Fruit fly (Drosophila melanogaster) whole organism, prepupa: Measurements from ENCODE around the gene CG45154.

Experiments
- Blimp-1 ChIP-seq: fragments of 200-800 bp; sonication (Bioruptor generic); optimal IDR thresholded peaks from 3 replicates; lab custom pipeline; 2017; ENCODE audit warnings: missing biosample characterization, missing genetic modification characterization, mild to moderate bottlenecking, moderate library complexity, missing genetic modification reagents
- CG10631 ChIP-seq: fragments of 200-800 bp; sonication (Bioruptor generic); optimal IDR thresholded peaks from 2 replicates; lab custom pipeline; 2016; ENCODE audit warnings: missing biosample characterization, missing genetic modification characterization
- CG10669 ChIP-seq: fragments of 200-800 bp; sonication (Bioruptor generic); optimal IDR thresholded peaks from 3 replicates; lab custom pipeline; 2018; ENCODE audit warnings: missing biosample characterization, mild to moderate bottlenecking, missing genetic modification characterization, moderate library complexity
- CG11294 ChIP-seq: fragments of 200-800 bp; sonication (Bioruptor generic); IDR thresholded peaks from 2 replicates; pipeline ENCODE4 v1.3.6; 2022; ENCODE audit warnings: missing biosample characterization, missing genetic modification characterization
- CG11902 ChIP-seq: fragments of 200-800 bp; sonication (Bioruptor generic); optimal IDR thresholded peaks from 3 replicates; lab custom pipeline; 2016; ENCODE audit warnings: missing biosample characterization, missing genetic modification characterization
- CG15336 ChIP-seq: fragments of 200-800 bp; sonication (Bioruptor generic); IDR thresholded peaks from 2 replicates; pipeline ENCODE4 v1.3.6; 2022; ENCODE audit warnings: missing biosample characterization, missing genetic modification characterization
- CG1621 ChIP-seq: fragments of 200-800 bp; sonication (Bioruptor generic); optimal IDR thresholded peaks from 3 replicates; lab custom pipeline; 2018; ENCODE audit warnings: missing biosample characterization, mild to moderate bottlenecking, missing genetic modification characterization
- CG16779 ChIP-seq: fragments of 200-800 bp; sonication (Bioruptor generic); optimal IDR thresholded peaks from 3 replicates; lab custom pipeline; 2017; ENCODE audit warnings: missing biosample characterization, mild to moderate bottlenecking, missing genetic modification characterization
- CG3032 ChIP-seq: fragments of 200-800 bp; optimal IDR thresholded peaks from 2 replicates; lab custom pipeline; 2019; ENCODE audit warnings: missing biosample characterization, mild to moderate bottlenecking, missing genetic modification characterization, moderate library complexity
- CG32006 ChIP-seq: fragments of 200-800 bp; sonication (Bioruptor generic); optimal IDR thresholded peaks from 3 replicates; lab custom pipeline; 2017; ENCODE audit warnings: missing biosample characterization, mild to moderate bottlenecking, missing genetic modification characterization
- CG34406 ChIP-seq: fragments of 200-800 bp; sonication (Bioruptor generic); optimal IDR thresholded peaks from 3 replicates; lab custom pipeline; 2016; ENCODE audit warnings: missing biosample characterization, missing genetic modification characterization
- CG3919 ChIP-seq: fragments of 200-800 bp; sonication (Bioruptor generic); optimal IDR thresholded peaks from 3 replicates; lab custom pipeline; 2016; ENCODE audit warnings: missing biosample characterization, missing genetic modification characterization
- CG6163 ChIP-seq: fragments of 200-800 bp; sonication (Bioruptor generic); IDR thresholded peaks from 3 replicates; pipeline ENCODE4 v1.3.6; 2022; ENCODE audit warnings: missing biosample characterization, missing genetic modification characterization
- CG6276 ChIP-seq: fragments of 200-800 bp; sonication (Bioruptor generic); optimal IDR thresholded peaks from 2 replicates; lab custom pipeline; 2017; ENCODE audit warnings: missing biosample characterization, mild to moderate bottlenecking, missing genetic modification characterization
- CG6792 ChIP-seq: fragments of 200-800 bp; sonication (Bioruptor generic); optimal IDR thresholded peaks from 3 replicates; lab custom pipeline; 2016; ENCODE audit warnings: missing biosample characterization, missing genetic modification characterization
- CG6808 ChIP-seq: fragments of 200-800 bp; sonication (Bioruptor generic); optimal IDR thresholded peaks from 3 replicates; lab custom pipeline; 2017; ENCODE audit warnings: missing biosample characterization, missing genetic modification characterization, mild to moderate bottlenecking, moderate library complexity, missing genetic modification reagents
- CG6854 ChIP-seq: fragments of 200-800 bp; sonication (Bioruptor generic); optimal IDR thresholded peaks from 2 replicates; lab custom pipeline; 2017; ENCODE audit warnings: missing biosample characterization, mild to moderate bottlenecking, missing genetic modification characterization
- CG8119 ChIP-seq: fragments of 200-800 bp; sonication (Bioruptor generic); IDR thresholded peaks from 3 replicates; pipeline ENCODE4 v1.3.6; 2022; ENCODE audit warnings: missing biosample characterization, missing genetic modification characterization
- CG8632 ChIP-seq: fragments of 200-800 bp; sonication (Bioruptor generic); optimal IDR thresholded peaks from 3 replicates; lab custom pipeline; 2016; ENCODE audit warnings: missing biosample characterization, missing genetic modification characterization
- CG9139 ChIP-seq: fragments of 200-800 bp; sonication (Bioruptor generic); optimal IDR thresholded peaks from 3 replicates; lab custom pipeline; 2017; ENCODE audit warnings: missing biosample characterization, mild to moderate bottlenecking, missing genetic modification characterization
- Eip75B ChIP-seq: fragments of 200-800 bp; sonication (Bioruptor generic); optimal IDR thresholded peaks from 3 replicates; lab custom pipeline; 2016; ENCODE audit warnings: missing biosample characterization, missing genetic modification characterization
- Eip78C ChIP-seq: fragments of 200-800 bp; sonication (Bioruptor generic); peaks from one replicate; lab custom pipeline; 2016; ENCODE audit warnings: missing biosample characterization, missing genetic modification characterization
- Eip93F ChIP-seq: fragments of 200-800 bp; sonication (Bioruptor generic); optimal IDR thresholded peaks from 2 replicates; lab custom pipeline; 2016; ENCODE audit warnings: missing biosample characterization, mild to moderate bottlenecking, missing genetic modification characterization
- Ets96B ChIP-seq: fragments of 200-800 bp; optimal IDR thresholded peaks from 2 replicates; lab custom pipeline; 2019; ENCODE audit warnings: missing biosample characterization, mild to moderate bottlenecking, missing genetic modification characterization, moderate library complexity
- Gug ChIP-seq: fragments of 200-800 bp; sonication (Bioruptor generic); IDR thresholded peaks from 2 replicates; pipeline ENCODE4 v1.3.6; 2022; ENCODE audit warnings: missing biosample characterization, missing genetic modification characterization
- Hr39 ChIP-seq: fragments of 200-800 bp; sonication (Bioruptor generic); optimal IDR thresholded peaks from 2 replicates; lab custom pipeline; 2016; ENCODE audit warnings: missing biosample characterization, missing genetic modification characterization
- Hr4 ChIP-seq: fragments of 200-800 bp; sonication (Bioruptor generic); optimal IDR thresholded peaks from 3 replicates; lab custom pipeline; 2016; ENCODE audit warnings: missing biosample characterization, missing genetic modification characterization
- Lpt ChIP-seq: fragments of 200-800 bp; sonication (Bioruptor generic); optimal IDR thresholded peaks from 3 replicates; lab custom pipeline; 2016; ENCODE audit warnings: missing biosample characterization, missing genetic modification characterization
- Met ChIP-seq: fragments of 200-800 bp; sonication (Bioruptor generic); optimal IDR thresholded peaks from 3 replicates; lab custom pipeline; 2016; ENCODE audit warnings: missing biosample characterization, missing genetic modification characterization
- OdsH ChIP-seq: fragments of 200-800 bp; sonication (Bioruptor generic); optimal IDR thresholded peaks from 3 replicates; lab custom pipeline; 2016; ENCODE audit warnings: missing biosample characterization, missing genetic modification characterization
- Smox ChIP-seq: fragments of 200-800 bp; sonication (Bioruptor generic); optimal IDR thresholded peaks from 3 replicates; lab custom pipeline; 2016; ENCODE audit warnings: missing biosample characterization, missing genetic modification characterization
- Sox102F ChIP-seq: fragments of 200-800 bp; sonication (Bioruptor generic); optimal IDR thresholded peaks from 2 replicates; lab custom pipeline; 2016; ENCODE audit warnings: missing biosample characterization, mild to moderate bottlenecking, missing genetic modification characterization
- Sox15 ChIP-seq: fragments of 200-800 bp; sonication (Bioruptor generic); optimal IDR thresholded peaks from 3 replicates; lab custom pipeline; 2016; ENCODE audit warnings: missing biosample characterization, missing genetic modification characterization
- achi ChIP-seq: fragments of 200-800 bp; sonication (Bioruptor generic); optimal IDR thresholded peaks from 3 replicates; lab custom pipeline; 2016; ENCODE audit warnings: missing biosample characterization, missing genetic modification characterization
- acj6 ChIP-seq: fragments of 200-800 bp; sonication (Bioruptor generic); optimal IDR thresholded peaks from 3 replicates; lab custom pipeline; 2016; ENCODE audit warnings: missing biosample characterization, missing genetic modification characterization
- cyc ChIP-seq: fragments of 200-800 bp; sonication (Bioruptor generic); optimal IDR thresholded peaks from 3 replicates; lab custom pipeline; 2016; ENCODE audit warnings: missing biosample characterization, missing genetic modification characterization
- dac ChIP-seq: fragments of 200-800 bp; sonication (Bioruptor generic); optimal IDR thresholded peaks from 2 replicates; lab custom pipeline; 2017; ENCODE audit warnings: missing biosample characterization, mild to moderate bottlenecking, missing genetic modification characterization
- dsx ChIP-seq: fragments of 200-800 bp; optimal IDR thresholded peaks from 3 replicates; lab custom pipeline; 2019; ENCODE audit warnings: missing biosample characterization, mild to moderate bottlenecking, missing genetic modification characterization, moderate library complexity; ENCODE audit not compliant: poor library complexity, severe bottlenecking
- eg ChIP-seq: fragments of 200-800 bp; sonication (Bioruptor generic); IDR thresholded peaks from 3 replicates; pipeline ENCODE4 v1.3.6; 2022; ENCODE audit warnings: missing biosample characterization, missing genetic modification characterization
- fd85E ChIP-seq: fragments of 200-800 bp; sonication (Bioruptor generic); optimal IDR thresholded peaks from 3 replicates; lab custom pipeline; 2016; ENCODE audit warnings: missing biosample characterization, missing genetic modification characterization
- lz ChIP-seq: fragments of 200-800 bp; sonication (Bioruptor generic); optimal IDR thresholded peaks from 3 replicates; lab custom pipeline; 2016; ENCODE audit warnings: missing biosample characterization, missing genetic modification characterization
- net ChIP-seq: fragments of 200-800 bp; sonication (Bioruptor generic); optimal IDR thresholded peaks from 3 replicates; lab custom pipeline; 2016; ENCODE audit warnings: missing biosample characterization, missing genetic modification characterization
- pdm3 ChIP-seq: fragments of 200-800 bp; sonication (Bioruptor generic); optimal IDR thresholded peaks from 3 replicates; lab custom pipeline; 2016; ENCODE audit warnings: missing biosample characterization, missing genetic modification characterization
- salr ChIP-seq, 2 experiments: fragments of 200-800 bp; sonication (Bioruptor generic); optimal IDR thresholded peaks; 3 replicates each; lab custom pipeline; 2016 to 2018; ENCODE audit warnings: missing biosample characterization in 2 of 2, missing genetic modification characterization in 2 of 2, mild to moderate bottlenecking in 1 of 2
- svp ChIP-seq: fragments of 200-800 bp; sonication (Bioruptor generic); peaks from one replicate; lab custom pipeline; 2016; ENCODE audit warnings: missing biosample characterization, missing genetic modification characterization
- topi ChIP-seq: fragments of 200-800 bp; sonication (Bioruptor generic); optimal IDR thresholded peaks from 3 replicates; lab custom pipeline; 2016; ENCODE audit warnings: missing biosample characterization, missing genetic modification characterization
- vri ChIP-seq: fragments of 200-800 bp; sonication (Bioruptor generic); optimal IDR thresholded peaks from 3 replicates; lab custom pipeline; 2016; ENCODE audit warnings: missing biosample characterization, mild to moderate bottlenecking, missing genetic modification characterization

The CG45154 gene

dm6 chrX:21127267-21127666 lies 19.6 kb downstream of the CG45154 start (continued):
- no peak for TF ChIP-seq vri
- no peak for TF ChIP-seq dac
- TF ChIP-seq lz (GFP tag; lab: Kevin White, UChicago) = no peak
- TF ChIP-seq Smox = no peak
- TF ChIP-seq Eip78C (GFP tag; lab: Kevin White, UChicago) = peak; percentile 86
- TF ChIP-seq CG8119 (GFP tag; lab: Robert Waterston, UW) = 0 out of 3 replicates have a peak, but pooled peaks have one; percentile 21
- no peak for TF ChIP-seq Lpt (GFP tag; lab: Kevin White, UChicago)
- peak; percentile 41 for TF ChIP-seq Eip75B (GFP tag; lab: Kevin White, UChicago)
- TF ChIP-seq Blimp-1 (GFP tag; lab: Kevin White, UChicago) = no peak
- peak; percentile 68 for TF ChIP-seq CG3032 (tag; lab: Kevin White, UChicago)
- TF ChIP-seq CG3919 (GFP tag; lab: Kevin White, UChicago) = peak; percentile 50
- peak; percentile 12 for TF ChIP-seq topi (GFP tag; lab: Kevin White, UChicago)
- peak; percentile 54 for TF ChIP-seq acj6 (GFP tag; lab: Kevin White, UChicago)
- TF ChIP-seq CG11294 = peak; percentile 14; the same call in 1 of the 2 replicates
- TF ChIP-seq Met (GFP tag; lab: Kevin White, UChicago) = peak; percentile 25
- no peak for TF ChIP-seq Hr39 (GFP tag; lab: Kevin White, UChicago)

dm6 chrX:21126790-21127189 lies 20.1 kb downstream of the CG45154 start:
- TF ChIP-seq Ets96B (tag; lab: Kevin White, UChicago) (no peak), CG6276 (no peak), CG9139 (GFP tag; lab: Kevin White, UChicago) (no peak), CG15336 (GFP tag; lab: Robert Waterston, UW) (no peak), pdm3 (GFP tag; lab: Kevin White, UChicago) (no peak), CG8119 (GFP tag; lab: Robert Waterston, UW) (no peak), CG3919 (GFP tag; lab: Kevin White, UChicago) (no peak), achi (no peak), CG1621 (no peak), cyc (no peak), dsx (no peak), vri (no peak), CG6808 (no peak), CG32006 (GFP tag; lab: Kevin White, UChicago) (no peak), CG10669 (no peak), Smox (no peak)

dm6 chrX:21125966-21126553 lies 20.8 kb downstream of the CG45154 start:
- TF ChIP-seq OdsH (GFP tag; lab: Kevin White, UChicago) = no peak
- no peak for TF ChIP-seq CG6163
- TF ChIP-seq CG8632 = no peak
- peak; percentile 28 for TF ChIP-seq Eip78C (GFP tag; lab: Kevin White, UChicago)

dm6 chrX:21124176-21124575 lies 22.7 kb downstream of the CG45154 start:
- TF ChIP-seq CG6276 (peak; percentile 66), salr (GFP tag; optimal IDR thresholded peaks at IDR 0.05; lab: Kevin White, UChicago) (peak; percentile 1 to 23), Lpt (GFP tag; lab: Kevin White, UChicago) (peak; percentile 52), Gug (GFP tag; lab: Robert Waterston, UW) (peak; percentile 52), CG6792 (GFP tag; lab: Kevin White, UChicago) (peak; percentile 88), CG11902 (GFP tag; lab: Kevin White, UChicago) (peak; percentile 77), CG3919 (GFP tag; lab: Kevin White, UChicago) (peak; percentile 82), CG10631 (GFP tag; lab: Kevin White, UChicago) (peak; percentile 77), topi (GFP tag; lab: Kevin White, UChicago) (peak; percentile 90), CG6854 (GFP tag; lab: Kevin White, UChicago) (peak; percentile 49), svp (GFP tag; lab: Kevin White, UChicago) (peak; percentile 94), Eip93F (peak; percentile 46), lz (GFP tag; lab: Kevin White, UChicago) (peak; percentile 89), eg (GFP tag; lab: Robert Waterston, UW) (peak; percentile 80), CG16779 (tag; lab: Kevin White, UChicago) (no peak), CG6808 (peak; percentile 61), Sox15 (peak; percentile 81), CG34406 (GFP tag; lab: Kevin White, UChicago) (peak; percentile 85), CG8632 (peak; percentile 87), net (GFP tag; lab: Kevin White, UChicago) (peak; percentile 80), Hr4 (GFP tag; lab: Kevin White, UChicago) (peak; percentile 60), Sox102F (GFP tag; lab: Kevin White, UChicago) (peak; percentile 86), OdsH (GFP tag; lab: Kevin White, UChicago) (peak; percentile 86), CG3032 (tag; lab: Kevin White, UChicago) (peak; percentile 74), fd85E (GFP tag; lab: Kevin White, UChicago) (peak; percentile 54)
